Worm (Caenorhabditis elegans) whole organism, late embryonic: ENCODE measurements around the gene phf-30.
A peak's percentile ranks its signal among the peaks of the same experiment; 100 is the strongest.

Experiments
- F13H6.1 ChIP-seq: sonication (generic microtip); optimal IDR thresholded peaks from 2 replicates; lab custom pipeline; 2016; ENCODE audit warnings: missing genetic modification characterization, missing compliant biosample characterization
- T23F11.4 ChIP-seq: fragments of 200-800 bp; sonication (Bioruptor generic); optimal IDR thresholded peaks from 2 replicates; lab custom pipeline; 2018; ENCODE audit warnings: mild to moderate bottlenecking, missing genetic modification characterization, missing compliant biosample characterization
- Y22D7AL.16 ChIP-seq: sonication (generic microtip); optimal IDR thresholded peaks from 2 replicates; lab custom pipeline; 2016; ENCODE audit warnings: missing genetic modification characterization, missing compliant biosample characterization
- ahr-1 ChIP-seq: sonication (generic microtip); optimal IDR thresholded peaks from 2 replicates; lab custom pipeline; 2016; ENCODE audit warnings: missing genetic modification characterization, missing compliant biosample characterization
- ama-1 ChIP-seq: fragments of 150-350 bp; optimal IDR thresholded peaks from 2 replicates; lab custom pipeline; 2014
- ceh-14 ChIP-seq: sonication (generic microtip); optimal IDR thresholded peaks from 2 replicates; lab custom pipeline; 2016; ENCODE audit warnings: missing genotype, missing genetic modification characterization, missing compliant biosample characterization
- ceh-18 ChIP-seq: sonication (generic microtip); optimal IDR thresholded peaks from 2 replicates; lab custom pipeline; 2016; ENCODE audit warnings: missing genetic modification characterization, missing compliant biosample characterization
- ceh-2 ChIP-seq: sonication (generic microtip); optimal IDR thresholded peaks from 2 replicates; lab custom pipeline; 2016; ENCODE audit warnings: missing genotype, missing genetic modification characterization, missing compliant biosample characterization
- ceh-30 ChIP-seq: fragments of 150-350 bp; optimal IDR thresholded peaks from 2 replicates; lab custom pipeline; 2014; ENCODE audit warnings: missing biosample characterization, missing genetic modification characterization
- ceh-31 ChIP-seq: sonication (generic microtip); optimal IDR thresholded peaks from 2 replicates; lab custom pipeline; 2016; ENCODE audit warnings: missing genetic modification characterization, missing compliant biosample characterization
- ceh-34 ChIP-seq: sonication (generic microtip); optimal IDR thresholded peaks from 2 replicates; lab custom pipeline; 2016; ENCODE audit warnings: mild to moderate bottlenecking, missing genetic modification characterization, missing compliant biosample characterization
- ceh-45 ChIP-seq: fragments of 200-800 bp; sonication (Bioruptor generic); IDR thresholded peaks from 2 replicates; pipeline ENCODE4 v1.3.6; 2022; ENCODE audit warnings: missing genetic modification reagents, missing genetic modification characterization, missing compliant biosample characterization
- ceh-6 ChIP-seq: fragments of 200-800 bp; sonication (Bioruptor generic); optimal IDR thresholded peaks from 2 replicates; lab custom pipeline; 2018; ENCODE audit warnings: mild to moderate bottlenecking, missing genetic modification characterization, missing compliant biosample characterization
- ceh-9 ChIP-seq: sonication (generic microtip); optimal IDR thresholded peaks from 2 replicates; lab custom pipeline; 2016; ENCODE audit warnings: mild to moderate bottlenecking, missing genetic modification characterization, inconsistent platforms, missing compliant biosample characterization
- che-1 ChIP-seq: sonication (generic microtip); optimal IDR thresholded peaks from 2 replicates; lab custom pipeline; 2016; ENCODE audit warnings: mild to moderate bottlenecking, missing genetic modification characterization, missing compliant biosample characterization
- dve-1 ChIP-seq: sonication (generic microtip); optimal IDR thresholded peaks from 2 replicates; lab custom pipeline; 2017; ENCODE audit warnings: antibody characterized with exemption, mild to moderate bottlenecking, missing genetic modification characterization, missing compliant biosample characterization
- eyg-1 ChIP-seq: sonication (generic microtip); optimal IDR thresholded peaks from 2 replicates; lab custom pipeline; 2016; ENCODE audit warnings: missing genotype, missing genetic modification characterization, missing compliant biosample characterization
- fkh-6 ChIP-seq: sonication (generic microtip); optimal IDR thresholded peaks from 2 replicates; lab custom pipeline; 2016; ENCODE audit warnings: missing genetic modification characterization, missing compliant biosample characterization
- hlh-6 ChIP-seq: sonication (generic microtip); optimal IDR thresholded peaks from 2 replicates; lab custom pipeline; 2016; ENCODE audit warnings: missing genotype, missing genetic modification characterization, missing compliant biosample characterization
- lin-11 ChIP-seq: fragments of 200-800 bp; sonication (Bioruptor generic); optimal IDR thresholded peaks from 2 replicates; lab custom pipeline; 2018; ENCODE audit warnings: mild to moderate bottlenecking, missing genetic modification characterization, missing compliant biosample characterization
- nfya-1 ChIP-seq: sonication (generic microtip); optimal IDR thresholded peaks from 2 replicates; lab custom pipeline; 2017; ENCODE audit warnings: missing genetic modification characterization, mild to moderate bottlenecking, missing compliant biosample characterization, antibody characterized with exemption, moderate library complexity
- npax-4 ChIP-seq: sonication (generic microtip); optimal IDR thresholded peaks from 2 replicates; lab custom pipeline; 2016; ENCODE audit warnings: missing genetic modification characterization, missing compliant biosample characterization
- odd-2 ChIP-seq: sonication (generic microtip); optimal IDR thresholded peaks from 2 replicates; lab custom pipeline; 2017; ENCODE audit warnings: antibody characterized with exemption, mild to moderate bottlenecking, missing genetic modification characterization, missing compliant biosample characterization
- pax-1 ChIP-seq: fragments of 150-350 bp; optimal IDR thresholded peaks from 2 replicates; lab custom pipeline; 2014; ENCODE audit warnings: missing biosample characterization, missing genetic modification characterization
- pha-2 ChIP-seq: sonication (generic microtip); optimal IDR thresholded peaks from 2 replicates; lab custom pipeline; 2017; ENCODE audit warnings: mild to moderate bottlenecking, missing genetic modification characterization, missing compliant biosample characterization
- ref-2 ChIP-seq: sonication (generic microtip); optimal IDR thresholded peaks from 2 replicates; lab custom pipeline; 2016; ENCODE audit warnings: missing genetic modification characterization, missing compliant biosample characterization
- sdc-2 ChIP-seq: sonication (generic microtip); optimal IDR thresholded peaks from 2 replicates; lab custom pipeline; 2016; ENCODE audit warnings: missing genotype, missing genetic modification characterization, missing compliant biosample characterization
- tbx-7 ChIP-seq: sonication (generic microtip); optimal IDR thresholded peaks from 2 replicates; lab custom pipeline; 2016; ENCODE audit warnings: missing genotype, missing genetic modification characterization, missing compliant biosample characterization
- ttx-3 ChIP-seq: sonication (generic microtip); optimal IDR thresholded peaks from 2 replicates; lab custom pipeline; 2016; ENCODE audit warnings: missing genetic modification reagents, missing genetic modification characterization, missing compliant biosample characterization
- unc-42 ChIP-seq: sonication (generic microtip); optimal IDR thresholded peaks from 2 replicates; lab custom pipeline; 2016; ENCODE audit warnings: missing genotype, missing genetic modification characterization, missing compliant biosample characterization
- unc-55 ChIP-seq: sonication (generic microtip); optimal IDR thresholded peaks from 2 replicates; lab custom pipeline; 2017; ENCODE audit warnings: missing biosample characterization, missing genetic modification reagents, missing genetic modification characterization
- unc-86 ChIP-seq: sonication (generic microtip); optimal IDR thresholded peaks from 2 replicates; lab custom pipeline; 2016; ENCODE audit warnings: missing genetic modification characterization, missing compliant biosample characterization
- zip-5 ChIP-seq: sonication (generic microtip); optimal IDR thresholded peaks from 2 replicates; lab custom pipeline; 2016; ENCODE audit warnings: missing genetic modification characterization, missing compliant biosample characterization

The phf-30 gene

ce11 chrV:8460306-8460705 lies 8.5 kb upstream of the phf-30 start, which contains the start of gene T23B12.6:
T23B12.6 (minus strand) TSS chrV:8460419.
- no peak for TF ChIP-seq eyg-1
- TF ChIP-seq sdc-2 (tag; lab: Kevin White, UChicago) = no peak
- no peak for TF ChIP-seq zip-5
- TF ChIP-seq Y22D7AL.16 (tag; lab: Kevin White, UChicago) = no peak
- no peak for TF ChIP-seq che-1 (tag; lab: Kevin White, UChicago)

ce11 chrV:8460800-8461199 lies 8.0 kb upstream of the phf-30 start:
- TF ChIP-seq pha-2 (tag; lab: Kevin White, UChicago) (no peak), ceh-9 (tag; lab: Kevin White, UChicago) (no peak)

- no peak for TF ChIP-seq ref-2 (tag; lab: Kevin White, UChicago)
- TF ChIP-seq nfya-1 (tag; lab: Kevin White, UChicago) = peak; percentile 57
- peak; percentile 95 for TF ChIP-seq unc-42
- TF ChIP-seq ceh-31 (tag; lab: Kevin White, UChicago) = peak; percentile 70
- peak; percentile 34 for TF ChIP-seq unc-55
- TF ChIP-seq ceh-34 (tag; lab: Kevin White, UChicago) = peak; percentile 10
- TF ChIP-seq ceh-6 (GFP tag; lab: Kevin White, UChicago) = no peak
- TF ChIP-seq dve-1 (tag; lab: Kevin White, UChicago) = peak; percentile 6
- peak; percentile 18 for TF ChIP-seq ceh-18
Observed at ce11 chrV:8462074-8462473, 6.8 kb upstream of the phf-30 start, which contains the start of the genes dnj-22 and natc-1. dnj-22 (minus strand) TSS chrV:8462120. natc-1 (plus strand) TSS chrV:8462359.

- TF ChIP-seq pha-2 (tag; lab: Kevin White, UChicago) = no peak
- TF ChIP-seq ref-2 (tag; lab: Kevin White, UChicago) = no peak
- no peak for TF ChIP-seq ceh-2 (tag; lab: Kevin White, UChicago)
- no peak for TF ChIP-seq pax-1 (tag; lab: Kevin White, UChicago)
- TF ChIP-seq, all 69 proteins: peak for 0
Observed at ce11 chrV:8465386-8465785, 3.5 kb upstream of the phf-30 start, which contains the start of gene mrps-2. mrps-2 (plus strand) TSS chrV:8465686.

- TF ChIP-seq Y22D7AL.16 (tag; lab: Kevin White, UChicago) (no peak), ceh-18 (no peak)
Observed at ce11 chrV:8467031-8467430, 1.8 kb upstream of the phf-30 start, which contains the start of gene mrpl-4. mrpl-4 (plus strand) TSS chrV:8467265.

ce11 chrV:8470906-8471305 lies 2.1 kb downstream of the phf-30 start, which contains the start of gene gplb-1:
gplb-1 (minus strand) TSS chrV:8471242.
- TF ChIP-seq nfya-1 (tag; lab: Kevin White, UChicago) = no peak
- no peak for TF ChIP-seq ceh-2 (tag; lab: Kevin White, UChicago)
- TF ChIP-seq ceh-34 (tag; lab: Kevin White, UChicago) = no peak
- no peak for TF ChIP-seq ttx-3 (tag; lab: Kevin White, UChicago)
- TF ChIP-seq fkh-6 (tag; lab: Kevin White, UChicago) = no peak
- TF ChIP-seq unc-55 = no peak

- TF ChIP-seq F13H6.1 (tag; lab: Kevin White, UChicago) (no peak), ceh-14 (tag; lab: Kevin White, UChicago) (no peak), ahr-1 (tag; lab: Kevin White, UChicago) (no peak), ceh-34 (tag; lab: Kevin White, UChicago) (no peak), odd-2 (tag; lab: Kevin White, UChicago) (no peak), unc-86 (tag; lab: Kevin White, UChicago) (no peak), unc-55 (no peak), ceh-45 (no peak), lin-11 (tag; lab: Kevin White, UChicago) (no peak), pax-1 (tag; lab: Kevin White, UChicago) (no peak), tbx-7 (tag; lab: Kevin White, UChicago) (no peak), ceh-9 (tag; lab: Kevin White, UChicago) (no peak), hlh-6 (tag; lab: Kevin White, UChicago) (no peak), npax-4 (tag; lab: Kevin White, UChicago) (no peak), T23F11.4 (GFP tag; lab: Kevin White, UChicago) (no peak), ceh-18 (no peak), ceh-6 (GFP tag; lab: Kevin White, UChicago) (no peak), ceh-30 (no peak), ama-1 (lab: Kevin White, UChicago) (no peak), che-1 (tag; lab: Kevin White, UChicago) (no peak)
Observed at ce11 chrV:8481274-8481673, 12.4 kb downstream of the phf-30 start.
